Fruit fly (Drosophila melanogaster): ENCODE results near the gene Erk7.

dm6 chrX:9226837-9227236 is 40.7 kb downstream of the Erk7 start, which contains the start of gene Gr8a:
- TF ChIP-seq ss (GFP tag; optimal IDR thresholded peaks at IDR 0.05): no peak
- no peak for TF ChIP-seq CG3919 (GFP tag; optimal IDR thresholded peaks at IDR 0.05)
- no peak for TF ChIP-seq CG6854 (GFP tag; optimal IDR thresholded peaks at IDR 0.05)
- no peak for TF ChIP-seq Hr39 (GFP tag; optimal IDR thresholded peaks at IDR 0.05)
